Worm (Caenorhabditis elegans): ENCODE results near the gene F01D5.3.

DNA sequence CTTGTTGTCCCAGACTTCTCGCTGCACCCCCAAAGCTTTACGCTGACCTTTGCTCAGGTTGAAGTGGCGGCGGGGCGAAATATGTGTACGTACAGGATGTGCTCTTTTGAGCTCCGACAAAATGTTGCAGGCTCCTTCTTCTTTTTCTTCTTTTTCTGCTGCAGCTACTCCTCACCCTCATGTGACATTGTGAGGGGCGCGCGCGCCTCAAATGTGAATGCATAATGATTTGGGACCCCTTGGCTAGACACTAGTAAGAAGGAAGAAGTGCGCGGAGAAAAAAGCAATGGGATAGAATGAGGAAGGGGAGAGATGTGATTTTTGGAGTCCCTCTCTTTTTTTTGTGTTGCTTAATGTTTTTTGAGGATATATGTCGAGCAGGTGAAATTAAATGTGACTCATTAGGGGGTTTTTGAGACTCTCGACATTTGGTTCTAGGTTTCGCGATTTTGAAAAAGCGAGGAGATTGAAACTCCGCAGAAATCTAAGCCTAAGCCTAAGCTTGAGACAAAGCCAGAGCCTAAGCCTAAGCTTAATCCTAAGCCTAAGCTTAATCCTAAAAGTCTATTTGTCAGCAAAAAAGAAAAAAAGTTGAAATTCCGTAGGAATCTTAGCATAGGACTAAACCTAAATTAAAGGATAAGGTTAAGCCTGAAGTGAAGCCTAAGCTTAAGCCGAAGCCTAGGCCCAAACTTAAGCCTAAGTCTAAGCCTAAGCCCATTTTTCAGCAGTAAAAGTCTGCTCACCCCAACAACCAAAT is 37.0 kb upstream of the F01D5.3 start:
- TF ChIP-seq nhr-21 (tag; optimal IDR thresholded peaks at IDR 0.05) (no peak), ceh-82 (tag; optimal IDR thresholded peaks at IDR 0.05) (no peak), unc-39 (tag; optimal IDR thresholded peaks at IDR 0.05) (no peak), nhr-77 (tag; optimal IDR thresholded peaks at IDR 0.05) (no peak), nhr-11 (tag; optimal IDR thresholded peaks at IDR 0.05) (no peak), lin-39 (tag; optimal IDR thresholded peaks at IDR 0.05) (no peak), nhr-23 (tag; optimal IDR thresholded peaks at IDR 0.05) (no peak), ztf-4 (tag; optimal IDR thresholded peaks at IDR 0.05) (peak; percentile 21), nhr-25 (tag; optimal IDR thresholded peaks at IDR 0.05) (no peak), ama-1 (optimal IDR thresholded peaks at IDR 0.05) (no peak), skn-1 (tag; optimal IDR thresholded peaks at IDR 0.05) (no peak)

Data from whole organism, L2 larva.